Fruit fly (Drosophila melanogaster): ENCODE results near the gene CG5112.
A peak's percentile ranks its signal among the peaks of the same experiment; 100 is the strongest.

Gene CG5112

DNA sequence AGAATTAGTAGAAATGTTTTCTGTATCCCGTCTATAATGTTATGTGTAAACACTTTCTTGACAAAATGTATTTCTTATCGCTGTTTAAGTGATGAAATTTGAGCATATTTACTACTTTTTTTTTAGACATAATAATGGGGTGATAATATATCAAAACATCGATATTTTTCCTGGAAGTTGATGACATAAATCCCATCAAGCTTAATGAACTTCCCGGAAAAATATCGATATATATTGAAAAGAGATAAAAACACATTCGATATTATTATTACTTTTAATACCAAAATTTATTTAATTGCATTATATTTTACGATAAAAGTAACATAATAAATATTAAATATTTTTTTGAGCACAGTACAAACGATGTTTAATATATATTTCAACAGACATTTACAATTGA lies 4.5 kb downstream of the CG5112 start (continued):
- TF ChIP-seq dm (GFP tag; optimal IDR thresholded peaks at IDR 0.05) (no peak), ab (GFP tag; optimal IDR thresholded peaks at IDR 0.05) (no peak), Lpt (GFP tag; optimal IDR thresholded peaks at IDR 0.05) (no peak), nmo (GFP tag; optimal IDR thresholded peaks at IDR 0.05) (no peak), stwl (tag; optimal IDR thresholded peaks at IDR 0.05) (peak; percentile 58), Dll (GFP tag; IDR thresholded peaks at IDR 0.05; ENCODE audit: partially characterized antibody) (peak; percentile 77), tll (GFP tag; optimal IDR thresholded peaks at IDR 0.05) (no peak), CG11560 (tag; IDR thresholded peaks at IDR 0.05) (no peak), CHES-1-like (GFP tag; optimal IDR thresholded peaks at IDR 0.05) (no peak), Dbx (GFP tag; IDR thresholded peaks at IDR 0.05) (no peak), CG16813 (GFP tag; IDR thresholded peaks at IDR 0.05; ENCODE audit: partially characterized antibody) (peak; percentile 55; the same call in 2 of the 3 replicates), HLHmδ (GFP tag; optimal IDR thresholded peaks at IDR 0.05) (no peak), knrl (GFP tag; IDR thresholded peaks at IDR 0.05; ENCODE audit: partially characterized antibody) (peak; percentile 61; the same call in 2 of the 3 replicates), HmgZ (tag; optimal IDR thresholded peaks at IDR 0.05) (no peak), pfk (GFP tag; optimal IDR thresholded peaks at IDR 0.05) (no peak), D19B (GFP tag; optimal IDR thresholded peaks at IDR 0.05) (no peak), schlank (tag; optimal IDR thresholded peaks at IDR 0.05) (no peak), CG5180 (GFP tag; optimal IDR thresholded peaks at IDR 0.05) (no peak), unc-4 (GFP tag; IDR thresholded peaks at IDR 0.05; ENCODE audit: partially characterized antibody) (peak; percentile 63), CG2129 (GFP tag; IDR thresholded peaks at IDR 0.05; ENCODE audit: partially characterized antibody) (peak; percentile 25; the same call in 1 of the 2 replicates), H2.0 (GFP tag; IDR thresholded peaks at IDR 0.05) (no peak), Fer1 (GFP tag; optimal IDR thresholded peaks at IDR 0.05) (no peak), CG12769 (tag; optimal IDR thresholded peaks at IDR 0.05) (no peak), ci (GFP tag; IDR thresholded peaks at IDR 0.05) (no peak), CG10959 (GFP tag; IDR thresholded peaks at IDR 0.05) (no peak), Dfd (GFP tag; optimal IDR thresholded peaks at IDR 0.05) (no peak), H15 (GFP tag; IDR thresholded peaks at IDR 0.05) (no peak), hbn (GFP tag; IDR thresholded peaks at IDR 0.05; ENCODE audit: partially characterized antibody) (0 out of 2 replicates have a peak, but pooled peaks have one; percentile 40), CG7928 (GFP tag; optimal IDR thresholded peaks at IDR 0.05) (no peak), exex (tag; optimal IDR thresholded peaks at IDR 0.05) (no peak), vnd (GFP tag; IDR thresholded peaks at IDR 0.05; ENCODE audit: partially characterized antibody) (0 out of 3 replicates have a peak, but pooled peaks have one; percentile 22), E2f1 (GFP tag; IDR thresholded peaks at IDR 0.05) (no peak), crc (GFP tag; optimal IDR thresholded peaks at IDR 0.05) (no peak), CG15601 (tag; optimal IDR thresholded peaks at IDR 0.05) (no peak), CG7839 (tag; optimal IDR thresholded peaks at IDR 0.05) (no peak), danr (GFP tag; IDR thresholded peaks at IDR 0.05) (no peak), Oli (tag; optimal IDR thresholded peaks at IDR 0.05) (no peak), CG12219 (GFP tag; optimal IDR thresholded peaks at IDR 0.05) (no peak), hb (GFP tag; IDR thresholded peaks at IDR 0.05; ENCODE audit: partially characterized antibody) (peak; percentile 61; the same call in 1 of the 3 replicates), HLH54F (GFP tag; optimal IDR thresholded peaks at IDR 0.05) (no peak), HLH4C (GFP tag; IDR thresholded peaks at IDR 0.05; ENCODE audit: partially characterized antibody) (peak; percentile 55; the same call in 2 of the 3 replicates), CG9609 (GFP tag; optimal IDR thresholded peaks at IDR 0.05) (no peak), CG9817 (tag; optimal IDR thresholded peaks at IDR 0.05) (no peak), btn (GFP tag; optimal IDR thresholded peaks at IDR 0.05) (no peak), BEAF-32 (GFP tag; optimal IDR thresholded peaks at IDR 0.05) (peak; percentile 37), CG3995 (GFP tag; optimal IDR thresholded peaks at IDR 0.05) (no peak), Xrp1 (GFP tag; IDR thresholded peaks at IDR 0.05) (no peak)
